Worm (Caenorhabditis elegans) whole organism, late embryonic: ENCODE measurements around the gene col-155.
A peak's percentile ranks its signal among the peaks of the same experiment; 100 is the strongest.

ENCODE experiments used
- C08G9.2 ChIP-seq: sonication (generic microtip); optimal IDR thresholded peaks from 2 replicates; lab custom pipeline; 2016; ENCODE audit warnings: mild to moderate bottlenecking, missing genetic modification characterization, moderate library complexity, missing compliant biosample characterization
- F13H6.1 ChIP-seq: sonication (generic microtip); optimal IDR thresholded peaks from 2 replicates; lab custom pipeline; 2016; ENCODE audit warnings: missing genetic modification characterization, missing compliant biosample characterization
- K02D7.2 ChIP-seq: sonication (generic microtip); optimal IDR thresholded peaks from 2 replicates; lab custom pipeline; 2017; ENCODE audit warnings: mild to moderate bottlenecking, missing genetic modification characterization, missing compliant biosample characterization
- T23F11.4 ChIP-seq: fragments of 200-800 bp; sonication (Bioruptor generic); optimal IDR thresholded peaks from 2 replicates; lab custom pipeline; 2018; ENCODE audit warnings: mild to moderate bottlenecking, missing genetic modification characterization, missing compliant biosample characterization
- ahr-1 ChIP-seq: sonication (generic microtip); optimal IDR thresholded peaks from 2 replicates; lab custom pipeline; 2016; ENCODE audit warnings: missing genetic modification characterization, missing compliant biosample characterization
- ama-1 ChIP-seq: fragments of 150-350 bp; optimal IDR thresholded peaks from 2 replicates; lab custom pipeline; 2014
- ceh-14 ChIP-seq: sonication (generic microtip); optimal IDR thresholded peaks from 2 replicates; lab custom pipeline; 2016; ENCODE audit warnings: missing genotype, missing genetic modification characterization, missing compliant biosample characterization
- ceh-18 ChIP-seq: sonication (generic microtip); optimal IDR thresholded peaks from 2 replicates; lab custom pipeline; 2016; ENCODE audit warnings: missing genetic modification characterization, missing compliant biosample characterization
- ceh-19 ChIP-seq: fragments of 200-800 bp; sonication (Bioruptor generic); optimal IDR thresholded peaks from 2 replicates; lab custom pipeline; 2018; ENCODE audit warnings: mild to moderate bottlenecking, missing genetic modification characterization, missing compliant biosample characterization
- ceh-2 ChIP-seq: sonication (generic microtip); optimal IDR thresholded peaks from 2 replicates; lab custom pipeline; 2016; ENCODE audit warnings: missing genotype, missing genetic modification characterization, missing compliant biosample characterization
- ceh-22 ChIP-seq: sonication (generic microtip); optimal IDR thresholded peaks from 2 replicates; lab custom pipeline; 2017; ENCODE audit warnings: missing biosample characterization, missing genetic modification characterization
- ceh-31 ChIP-seq: sonication (generic microtip); optimal IDR thresholded peaks from 2 replicates; lab custom pipeline; 2016; ENCODE audit warnings: missing genetic modification characterization, missing compliant biosample characterization
- ceh-45 ChIP-seq: fragments of 200-800 bp; sonication (Bioruptor generic); IDR thresholded peaks from 2 replicates; pipeline ENCODE4 v1.3.6; 2022; ENCODE audit warnings: missing genetic modification reagents, missing genetic modification characterization, missing compliant biosample characterization
- ceh-48 ChIP-seq: sonication (generic microtip); optimal IDR thresholded peaks from 2 replicates; lab custom pipeline; 2016; ENCODE audit warnings: missing genetic modification characterization, inconsistent platforms, missing compliant biosample characterization
- ceh-6 ChIP-seq: fragments of 200-800 bp; sonication (Bioruptor generic); optimal IDR thresholded peaks from 2 replicates; lab custom pipeline; 2018; ENCODE audit warnings: mild to moderate bottlenecking, missing genetic modification characterization, missing compliant biosample characterization
- ceh-9 ChIP-seq: sonication (generic microtip); optimal IDR thresholded peaks from 2 replicates; lab custom pipeline; 2016; ENCODE audit warnings: mild to moderate bottlenecking, missing genetic modification characterization, inconsistent platforms, missing compliant biosample characterization
- che-1 ChIP-seq: sonication (generic microtip); optimal IDR thresholded peaks from 2 replicates; lab custom pipeline; 2016; ENCODE audit warnings: mild to moderate bottlenecking, missing genetic modification characterization, missing compliant biosample characterization
- dve-1 ChIP-seq: sonication (generic microtip); optimal IDR thresholded peaks from 2 replicates; lab custom pipeline; 2017; ENCODE audit warnings: antibody characterized with exemption, mild to moderate bottlenecking, missing genetic modification characterization, missing compliant biosample characterization
- elt-2 ChIP-seq: sonication (generic microtip); optimal IDR thresholded peaks from 2 replicates; lab custom pipeline; 2016; ENCODE audit warnings: missing genetic modification reagents, missing genetic modification characterization, missing compliant biosample characterization
- eyg-1 ChIP-seq: sonication (generic microtip); optimal IDR thresholded peaks from 2 replicates; lab custom pipeline; 2016; ENCODE audit warnings: missing genotype, missing genetic modification characterization, missing compliant biosample characterization
- fax-1 ChIP-seq: sonication (generic microtip); optimal IDR thresholded peaks from 2 replicates; lab custom pipeline; 2016; ENCODE audit warnings: missing genotype, missing genetic modification characterization, missing compliant biosample characterization
- fkh-6 ChIP-seq: sonication (generic microtip); optimal IDR thresholded peaks from 2 replicates; lab custom pipeline; 2016; ENCODE audit warnings: missing genetic modification characterization, missing compliant biosample characterization
- hlh-13 ChIP-seq: fragments of 200-800 bp; sonication (Bioruptor generic); optimal IDR thresholded peaks from 2 replicates; lab custom pipeline; 2018; ENCODE audit warnings: mild to moderate bottlenecking, missing genetic modification characterization, missing compliant biosample characterization
- hlh-15 ChIP-seq: sonication (generic microtip); optimal IDR thresholded peaks from 2 replicates; lab custom pipeline; 2016; ENCODE audit warnings: missing genetic modification characterization, missing compliant biosample characterization
- hlh-30 ChIP-seq: sonication (generic microtip); optimal IDR thresholded peaks from 2 replicates; lab custom pipeline; 2017; ENCODE audit warnings: antibody characterized with exemption, missing genetic modification characterization, missing compliant biosample characterization; ENCODE audit not compliant: insufficient read depth
- hlh-6 ChIP-seq: sonication (generic microtip); optimal IDR thresholded peaks from 2 replicates; lab custom pipeline; 2016; ENCODE audit warnings: missing genotype, missing genetic modification characterization, missing compliant biosample characterization
- hlh-8 ChIP-seq: sonication (generic microtip); optimal IDR thresholded peaks from 2 replicates; lab custom pipeline; 2016; ENCODE audit warnings: missing genotype, missing genetic modification characterization, missing compliant biosample characterization
- lin-11 ChIP-seq: fragments of 200-800 bp; sonication (Bioruptor generic); optimal IDR thresholded peaks from 2 replicates; lab custom pipeline; 2018; ENCODE audit warnings: mild to moderate bottlenecking, missing genetic modification characterization, missing compliant biosample characterization
- nfya-1 ChIP-seq: sonication (generic microtip); optimal IDR thresholded peaks from 2 replicates; lab custom pipeline; 2017; ENCODE audit warnings: missing genetic modification characterization, mild to moderate bottlenecking, missing compliant biosample characterization, antibody characterized with exemption, moderate library complexity
- nhr-11 ChIP-seq: fragments of 150-350 bp; optimal IDR thresholded peaks from 2 replicates; lab custom pipeline; 2014; ENCODE audit warnings: missing biosample characterization, missing genetic modification characterization
- nhr-232 ChIP-seq: sonication (generic microtip); optimal IDR thresholded peaks from 2 replicates; lab custom pipeline; 2016; ENCODE audit warnings: missing genetic modification characterization, missing compliant biosample characterization
- npax-4 ChIP-seq: sonication (generic microtip); optimal IDR thresholded peaks from 2 replicates; lab custom pipeline; 2016; ENCODE audit warnings: missing genetic modification characterization, missing compliant biosample characterization
- odd-2 ChIP-seq: sonication (generic microtip); optimal IDR thresholded peaks from 2 replicates; lab custom pipeline; 2017; ENCODE audit warnings: antibody characterized with exemption, mild to moderate bottlenecking, missing genetic modification characterization, missing compliant biosample characterization
- pat-9 ChIP-seq: fragments of 200-800 bp; sonication (Bioruptor generic); optimal IDR thresholded peaks from 2 replicates; lab custom pipeline; 2018; ENCODE audit warnings: mild to moderate bottlenecking, missing genetic modification characterization, moderate library complexity, missing compliant biosample characterization
- pha-2 ChIP-seq: sonication (generic microtip); optimal IDR thresholded peaks from 2 replicates; lab custom pipeline; 2017; ENCODE audit warnings: mild to moderate bottlenecking, missing genetic modification characterization, missing compliant biosample characterization
- pha-4 ChIP-seq: fragments of 150-350 bp; optimal IDR thresholded peaks from 2 replicates; lab custom pipeline; 2018; ENCODE audit warnings: missing biosample characterization, missing genetic modification reagents, missing genetic modification characterization
- ref-2 ChIP-seq: sonication (generic microtip); optimal IDR thresholded peaks from 2 replicates; lab custom pipeline; 2016; ENCODE audit warnings: missing genetic modification characterization, missing compliant biosample characterization
- rnt-1 ChIP-seq: sonication (generic microtip); optimal IDR thresholded peaks from 2 replicates; lab custom pipeline; 2016; ENCODE audit warnings: missing genetic modification characterization, missing compliant biosample characterization
- sdc-2 ChIP-seq: sonication (generic microtip); optimal IDR thresholded peaks from 2 replicates; lab custom pipeline; 2016; ENCODE audit warnings: missing genotype, missing genetic modification characterization, missing compliant biosample characterization
- syd-9 ChIP-seq: sonication (generic microtip); optimal IDR thresholded peaks from 2 replicates; lab custom pipeline; 2016; ENCODE audit warnings: mild to moderate bottlenecking, missing genetic modification characterization, moderate library complexity, missing compliant biosample characterization
- tbx-2 ChIP-seq: sonication (generic microtip); optimal IDR thresholded peaks from 2 replicates; lab custom pipeline; 2016; ENCODE audit warnings: missing genetic modification characterization, missing compliant biosample characterization
- tbx-7 ChIP-seq: sonication (generic microtip); optimal IDR thresholded peaks from 2 replicates; lab custom pipeline; 2016; ENCODE audit warnings: missing genotype, missing genetic modification characterization, missing compliant biosample characterization
- ttx-3 ChIP-seq: sonication (generic microtip); optimal IDR thresholded peaks from 2 replicates; lab custom pipeline; 2016; ENCODE audit warnings: missing genetic modification reagents, missing genetic modification characterization, missing compliant biosample characterization
- unc-3 ChIP-seq, 2 experiments: fragments of 200-800 bp in 1 of 2; sonication (Bioruptor generic) in 1 of 2; sonication (generic microtip) in 1 of 2; conservative IDR thresholded peaks in 1 of 2; optimal IDR thresholded peaks in 1 of 2; 2 replicates each; pipeline versions ENCODE4 v1.3.6 to Lab custom; 2016 to 2022; ENCODE audit warnings: missing compliant biosample characterization in 2 of 2, missing genetic modification characterization in 2 of 2, missing genetic modification reagents in 1 of 2
- unc-42 ChIP-seq: sonication (generic microtip); optimal IDR thresholded peaks from 2 replicates; lab custom pipeline; 2016; ENCODE audit warnings: missing genotype, missing genetic modification characterization, missing compliant biosample characterization
- unc-86 ChIP-seq: sonication (generic microtip); optimal IDR thresholded peaks from 2 replicates; lab custom pipeline; 2016; ENCODE audit warnings: missing genetic modification characterization, missing compliant biosample characterization
- zip-5 ChIP-seq: sonication (generic microtip); optimal IDR thresholded peaks from 2 replicates; lab custom pipeline; 2016; ENCODE audit warnings: missing genetic modification characterization, missing compliant biosample characterization
- ztf-16 ChIP-seq: sonication (generic microtip); optimal IDR thresholded peaks from 2 replicates; lab custom pipeline; 2017; ENCODE audit warnings: missing genetic modification characterization, missing compliant biosample characterization

Gene col-155

ce11 chrV:11380571-11380970 is 9.1 kb downstream of the col-155 start:
- TF ChIP-seq fax-1 (tag; lab: Kevin White, UChicago) (no peak), ceh-9 (tag; lab: Kevin White, UChicago) (no peak), tbx-7 (tag; lab: Kevin White, UChicago) (no peak), ttx-3 (tag; lab: Kevin White, UChicago) (no peak), ceh-45 (GFP tag; lab: Robert Waterston, UW) (no peak), che-1 (tag; lab: Kevin White, UChicago) (no peak), nhr-232 (no peak), ceh-18 (tag; lab: Kevin White, UChicago) (no peak), pha-2 (tag; lab: Kevin White, UChicago) (no peak), ceh-19 (GFP tag; lab: Kevin White, UChicago) (no peak), ama-1 (no peak)

DNA sequence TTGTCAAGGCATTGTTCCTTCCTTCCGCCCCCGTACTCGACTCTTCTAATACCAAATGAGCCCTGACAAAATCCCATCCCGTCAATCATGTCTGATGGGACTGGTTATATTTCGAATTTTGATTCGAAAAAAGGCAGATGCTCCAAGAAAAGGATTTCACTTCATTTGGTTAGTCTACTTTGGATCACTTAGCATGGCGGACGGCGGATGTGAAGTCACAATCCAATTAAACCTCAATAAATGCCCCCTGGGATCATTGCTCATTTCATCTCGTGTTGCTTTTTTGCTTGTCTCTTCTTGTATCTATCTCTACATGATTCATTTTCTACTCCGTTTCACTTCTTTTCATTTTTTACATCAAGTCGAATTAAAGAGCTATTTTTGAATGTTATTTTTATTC is 10.3 kb downstream of the col-155 start:
- TF ChIP-seq odd-2 (tag; lab: Kevin White, UChicago) (no peak), unc-42 (peak; percentile 52), ceh-31 (tag; lab: Kevin White, UChicago) (no peak), unc-3 (GFP tag; conservative IDR thresholded peaks at IDR 0.05; lab: Robert Waterston, UW) (no peak), unc-3 (tag; optimal IDR thresholded peaks at IDR 0.05; lab: Kevin White, UChicago) (no peak), hlh-13 (GFP tag; lab: Kevin White, UChicago) (no peak), F13H6.1 (tag; lab: Kevin White, UChicago) (no peak)

- TF ChIP-seq sdc-2 = peak; percentile 13
- TF ChIP-seq syd-9 (tag; lab: Kevin White, UChicago) = peak; percentile 33
- TF ChIP-seq tbx-7 (tag; lab: Kevin White, UChicago) = no peak
- TF ChIP-seq ceh-6 (GFP tag; lab: Kevin White, UChicago) = no peak
- peak; percentile 39 for TF ChIP-seq F13H6.1 (tag; lab: Kevin White, UChicago)
- TF ChIP-seq ceh-31 (tag; lab: Kevin White, UChicago) = peak; percentile 85
- TF ChIP-seq C08G9.2 (tag; lab: Kevin White, UChicago) = peak; percentile 32
- peak; percentile 62 for TF ChIP-seq hlh-8 (tag; lab: Kevin White, UChicago)
- TF ChIP-seq npax-4 (tag; lab: Kevin White, UChicago) = no peak
- TF ChIP-seq nfya-1 (tag; lab: Kevin White, UChicago) = peak; percentile 64
- TF ChIP-seq nhr-11 (tag; lab: Kevin White, UChicago) = no peak
- no peak for TF ChIP-seq pha-4 (tag; lab: Kevin White, UChicago)
- TF ChIP-seq hlh-30 (tag; lab: Kevin White, UChicago) = peak; percentile 54
- peak; percentile 29 for TF ChIP-seq hlh-6
- no peak for TF ChIP-seq ceh-22 (tag; lab: Kevin White, UChicago)
- no peak for TF ChIP-seq ahr-1
- TF ChIP-seq hlh-15 (tag; lab: Kevin White, UChicago) = no peak
- TF ChIP-seq K02D7.2 = no peak
- no peak for TF ChIP-seq ama-1
- no peak for TF ChIP-seq T23F11.4 (GFP tag; lab: Kevin White, UChicago)
- TF ChIP-seq ceh-18 (tag; lab: Kevin White, UChicago) = peak; percentile 76
- no peak for TF ChIP-seq lin-11 (tag; lab: Kevin White, UChicago)
- TF ChIP-seq elt-2 (tag; lab: Kevin White, UChicago) = no peak
- no peak for TF ChIP-seq ztf-16 (tag; lab: Kevin White, UChicago)
- peak; percentile 75 for TF ChIP-seq tbx-2 (tag; lab: Kevin White, UChicago)
- no peak for TF ChIP-seq dve-1 (tag; lab: Kevin White, UChicago)
- peak; percentile 38 for TF ChIP-seq rnt-1
- TF ChIP-seq unc-86 (tag; lab: Kevin White, UChicago) = peak; percentile 20
- peak; percentile 61 for TF ChIP-seq ceh-2 (tag; lab: Kevin White, UChicago)
- no peak for TF ChIP-seq ceh-19 (GFP tag; lab: Kevin White, UChicago)
- TF ChIP-seq ceh-14 (tag; lab: Kevin White, UChicago) = peak; percentile 84
- no peak for TF ChIP-seq eyg-1
- no peak for TF ChIP-seq fkh-6
- peak; percentile 69 for TF ChIP-seq ref-2 (tag; lab: Kevin White, UChicago)
- TF ChIP-seq ceh-48 (tag; lab: Kevin White, UChicago) = peak; percentile 86
- no peak for TF ChIP-seq pat-9
- peak; percentile 9 for TF ChIP-seq zip-5 (tag; lab: Kevin White, UChicago)
Measured at ce11 chrV:11375150-11375792, 14.4 kb downstream of the col-155 start, which contains the start of gene cnb-1. TSS of gene cnb-1 (plus strand) at chrV:11375742.
